Worm (Caenorhabditis elegans): ENCODE measurements around the gene F36H9.4.

F36H9.4 gene

ce11 chrV:1779136-1779535, at the start of gene F36H9.4:
Gene F36H9.4, minus strand, starts transcription at chrV:1779236.
- no peak for TF ChIP-seq B0261.1 (tag; optimal IDR thresholded peaks at IDR 0.05)
- no peak for TF ChIP-seq unc-130 (GFP tag; optimal IDR thresholded peaks at IDR 0.05)
- TF ChIP-seq attf-6 (GFP tag; IDR thresholded peaks at IDR 0.05): no peak
- no peak for TF ChIP-seq pbrm-1 (GFP tag; IDR thresholded peaks at IDR 0.05)
- no peak for TF ChIP-seq T26A5.8 (tag; optimal IDR thresholded peaks at IDR 0.05)
- no peak for TF ChIP-seq F33H1.4 (GFP tag; IDR thresholded peaks at IDR 0.05)
- no peak for TF ChIP-seq ceh-58 (GFP tag; IDR thresholded peaks at IDR 0.05)
- no peak for TF ChIP-seq lin-54 (GFP tag; optimal IDR thresholded peaks at IDR 0.05)
- TF ChIP-seq B0019.2 (GFP tag; conservative IDR thresholded peaks at IDR 0.05): no peak
- TF ChIP-seq hlh-26 (GFP tag; conservative IDR thresholded peaks at IDR 0.05): no peak
- TF ChIP-seq dox-1 (GFP tag; IDR thresholded peaks at IDR 0.05): no peak
- TF ChIP-seq ceh-40 (GFP tag; IDR thresholded peaks at IDR 0.05): no peak
- TF ChIP-seq B0035.1 (tag; optimal IDR thresholded peaks at IDR 0.05): no peak
- no peak for TF ChIP-seq mes-4 (tag; optimal IDR thresholded peaks at IDR 0.05)
- no peak for TF ChIP-seq ztf-26 (tag; optimal IDR thresholded peaks at IDR 0.05)
- TF ChIP-seq egrh-3 (GFP tag; IDR thresholded peaks at IDR 0.05): no peak
- no peak for TF ChIP-seq Y95B8A.8 (GFP tag; IDR thresholded peaks at IDR 0.05)
- TF ChIP-seq B0336.3 (GFP tag; IDR thresholded peaks at IDR 0.05): no peak

ce11 chrV:1824528-1824927, 45.5 kb upstream of the F36H9.4 start:
- TF ChIP-seq ztf-26 (tag; optimal IDR thresholded peaks at IDR 0.05): no peak
- peak; percentile 55; the same call in 1 of the 2 replicates for TF ChIP-seq zfh-2 (GFP tag; conservative IDR thresholded peaks at IDR 0.05)

- TF ChIP-seq Y95B8A.8 (GFP tag; IDR thresholded peaks at IDR 0.05) (no peak), hsf-1 (GFP tag; IDR thresholded peaks at IDR 0.05) (no peak), mel-28 (tag; optimal IDR thresholded peaks at IDR 0.05; ENCODE audit: borderline replicate concordance) (no peak), ztf-26 (tag; optimal IDR thresholded peaks at IDR 0.05) (no peak), C06A6.2 (GFP tag; conservative IDR thresholded peaks at IDR 0.05) (no peak), mcd-1 (GFP tag; IDR thresholded peaks at IDR 0.05) (peak; percentile 23; the same call in 1 of the 2 replicates), rpc-1 (optimal IDR thresholded peaks at IDR 0.05) (peak; percentile 18), rpc-1 (tag; optimal IDR thresholded peaks at IDR 0.05) (no peak), nfya-1 (tag; optimal IDR thresholded peaks at IDR 0.05; ENCODE audit: borderline replicate concordance, insufficient read depth) (no peak), F49E8.2 (tag; optimal IDR thresholded peaks at IDR 0.05; ENCODE audit: insufficient read depth) (no peak), gei-17 (GFP tag; optimal IDR thresholded peaks at IDR 0.05) (no peak), ztf-22 (GFP tag; optimal IDR thresholded peaks at IDR 0.05) (no peak), F10E7.11 (tag; optimal IDR thresholded peaks at IDR 0.05) (no peak), cebp-1 (GFP tag; IDR thresholded peaks at IDR 0.05) (no peak), cebp-1 (tag; optimal IDR thresholded peaks at IDR 0.05) (peak; percentile 46), pbrm-1 (GFP tag; IDR thresholded peaks at IDR 0.05) (no peak), ceh-40 (GFP tag; IDR thresholded peaks at IDR 0.05) (no peak), cebp-2 (GFP tag; IDR thresholded peaks at IDR 0.05) (no peak), snpc-4 (GFP tag; optimal IDR thresholded peaks at IDR 0.05) (no peak), snpc-4 (tag; optimal IDR thresholded peaks at IDR 0.05) (peak in 1 of 4 experiments; percentile 5), lir-1 (GFP tag; conservative IDR thresholded peaks at IDR 0.05) (no peak), nfya-2 (GFP tag; IDR thresholded peaks at IDR 0.05) (no peak), athp-1 (tag; optimal IDR thresholded peaks at IDR 0.05) (no peak), hmg-20 (GFP tag; IDR thresholded peaks at IDR 0.05) (no peak), F22D6.2 (tag; optimal IDR thresholded peaks at IDR 0.05) (no peak), xnd-1 (tag; optimal IDR thresholded peaks at IDR 0.05) (no peak), dox-1 (GFP tag; IDR thresholded peaks at IDR 0.05) (0 out of 2 replicates have a peak, but pooled peaks have one; percentile 17), hlh-12 (tag; optimal IDR thresholded peaks at IDR 0.05) (no peak), dpff-1 (tag; optimal IDR thresholded peaks at IDR 0.05) (no peak), lag-1 (GFP tag; IDR thresholded peaks at IDR 0.05) (no peak), die-1 (tag; optimal IDR thresholded peaks at IDR 0.05) (no peak), F57C9.4 (tag; optimal IDR thresholded peaks at IDR 0.05) (no peak), attf-6 (GFP tag; IDR thresholded peaks at IDR 0.05) (no peak), ama-1 (optimal IDR thresholded peaks at IDR 0.05) (no peak), ama-1 (GFP tag; optimal IDR thresholded peaks at IDR 0.05) (no peak)
Observed at ce11 chrV:1821287-1821686, 42.3 kb upstream of the F36H9.4 start, which contains the start of the genes gly-7 and mrpl-39. Gene gly-7, minus strand, starts transcription at chrV:1821323. Gene mrpl-39, plus strand, starts transcription at chrV:1821579.

Data from whole organism, young adult.